Worm (Caenorhabditis elegans) whole organism, young adult: ENCODE measurements around the gene F30H5.5.

Source experiments
- F23B12.7 ChIP-seq: sonication (generic microtip); optimal IDR thresholded peaks from 2 replicates; lab custom pipeline; 2017; ENCODE audit warnings: missing genetic modification characterization, mild to moderate bottlenecking, missing compliant biosample characterization, antibody characterized with exemption, moderate library complexity; ENCODE audit not compliant: insufficient read depth
- F39B2.1 ChIP-seq: fragments of 200-800 bp; sonication (Bioruptor generic); IDR thresholded peaks from 2 replicates; pipeline ENCODE4 v1.3.6; 2022; ENCODE audit warnings: missing genetic modification reagents, missing genetic modification characterization, missing compliant biosample characterization
- F49E8.2 ChIP-seq: sonication (generic microtip); optimal IDR thresholded peaks from 3 replicates; lab custom pipeline; 2017; ENCODE audit warnings: missing genetic modification characterization, mild to moderate bottlenecking, missing compliant biosample characterization, antibody characterized with exemption, moderate library complexity; ENCODE audit not compliant: insufficient read depth
- F57A8.1 ChIP-seq: fragments of 200-800 bp; sonication (Bioruptor generic); optimal IDR thresholded peaks from 2 replicates; lab custom pipeline; 2018; ENCODE audit warnings: mild to moderate bottlenecking, missing genetic modification characterization, moderate library complexity, missing compliant biosample characterization
- F57C9.4 ChIP-seq: sonication (generic microtip); optimal IDR thresholded peaks from 2 replicates; lab custom pipeline; 2017; ENCODE audit warnings: mild to moderate bottlenecking, missing genetic modification characterization, missing compliant biosample characterization
- K11D2.4 ChIP-seq: fragments of 200-800 bp; sonication (Bioruptor generic); IDR thresholded peaks from 2 replicates; pipeline ENCODE4 v1.3.6; 2022; ENCODE audit warnings: missing genetic modification reagents, missing genetic modification characterization, missing compliant biosample characterization
- T26A5.8 ChIP-seq: sonication (generic microtip); optimal IDR thresholded peaks from 2 replicates; lab custom pipeline; 2016; ENCODE audit warnings: missing genetic modification characterization, missing compliant biosample characterization
- Y53G8AR.9 ChIP-seq: fragments of 200-800 bp; sonication (Bioruptor generic); conservative IDR thresholded peaks from 2 replicates; pipeline ENCODE4 v1.3.6; 2022; ENCODE audit warnings: missing genetic modification reagents, missing genetic modification characterization, missing compliant biosample characterization
- Y56A3A.18 ChIP-seq: fragments of 200-800 bp; sonication (Bioruptor generic); IDR thresholded peaks from 2 replicates; pipeline ENCODE4 v1.3.6; 2022; ENCODE audit warnings: missing genetic modification reagents, missing genetic modification characterization, missing compliant biosample characterization
- Y67H2A.10 ChIP-seq: fragments of 200-800 bp; sonication (Bioruptor generic); conservative IDR thresholded peaks from 2 replicates; pipeline ENCODE4 v1.3.6; 2022; ENCODE audit warnings: missing genetic modification reagents, missing genetic modification characterization, missing compliant biosample characterization
- Y95B8A.8 ChIP-seq: fragments of 200-800 bp; sonication (Bioruptor generic); IDR thresholded peaks from 2 replicates; pipeline ENCODE4 v1.3.6; 2022; ENCODE audit warnings: missing genetic modification reagents, missing genetic modification characterization, missing compliant biosample characterization
- ZK185.1 ChIP-seq: sonication (generic microtip); optimal IDR thresholded peaks from 2 replicates; lab custom pipeline; 2016; ENCODE audit warnings: mild to moderate bottlenecking, missing genetic modification characterization, missing compliant biosample characterization; ENCODE audit not compliant: poor library complexity, severe bottlenecking
- atf-7 ChIP-seq: sonication (generic microtip); optimal IDR thresholded peaks from 2 replicates; lab custom pipeline; 2017; ENCODE audit warnings: mild to moderate bottlenecking, missing genetic modification characterization, missing compliant biosample characterization
- attf-3 ChIP-seq: fragments of 200-800 bp; sonication (Bioruptor generic); conservative IDR thresholded peaks from 2 replicates; pipeline ENCODE4 v1.3.6; 2022; ENCODE audit warnings: missing genetic modification reagents, missing genetic modification characterization, missing compliant biosample characterization
- attf-6 ChIP-seq: fragments of 200-800 bp; sonication (Bioruptor generic); IDR thresholded peaks from 2 replicates; pipeline ENCODE4 v1.3.6; 2022; ENCODE audit warnings: missing genetic modification reagents, missing genetic modification characterization, missing compliant biosample characterization
- ccch-3 ChIP-seq: fragments of 200-800 bp; sonication (Bioruptor generic); optimal IDR thresholded peaks from 2 replicates; lab custom pipeline; 2018; ENCODE audit warnings: mild to moderate bottlenecking, missing genetic modification characterization, missing compliant biosample characterization
- cebp-1 ChIP-seq, 2 experiments: fragments of 200-800 bp in 1 of 2; sonication (Bioruptor generic) in 1 of 2; sonication (generic microtip) in 1 of 2; IDR thresholded peaks in 1 of 2; optimal IDR thresholded peaks in 1 of 2; 2 replicates each; pipeline versions ENCODE4 v1.3.6 to Lab custom; 2017 to 2022; ENCODE audit warnings: missing compliant biosample characterization in 2 of 2, missing genetic modification characterization in 2 of 2, mild to moderate bottlenecking in 1 of 2, missing genetic modification reagents in 1 of 2, moderate library complexity in 1 of 2
- cebp-2 ChIP-seq: fragments of 200-800 bp; sonication (Bioruptor generic); IDR thresholded peaks from 2 replicates; pipeline ENCODE4 v1.3.6; 2022; ENCODE audit warnings: missing genetic modification characterization, missing compliant biosample characterization
- ceh-58 ChIP-seq: fragments of 200-800 bp; sonication (Bioruptor generic); IDR thresholded peaks from 2 replicates; pipeline ENCODE4 v1.3.6; 2022; ENCODE audit warnings: missing genetic modification characterization, missing compliant biosample characterization
- chd-7 ChIP-seq: sonication (generic microtip); optimal IDR thresholded peaks from 2 replicates; lab custom pipeline; 2016; ENCODE audit warnings: mild to moderate bottlenecking, missing genetic modification characterization, moderate library complexity, missing compliant biosample characterization
- egrh-3 ChIP-seq: fragments of 200-800 bp; sonication (Bioruptor generic); IDR thresholded peaks from 2 replicates; pipeline ENCODE4 v1.3.6; 2022; ENCODE audit warnings: missing genetic modification reagents, missing genetic modification characterization, missing compliant biosample characterization
- ekl-4 ChIP-seq: fragments of 200-800 bp; sonication (Bioruptor generic); IDR thresholded peaks from 2 replicates; pipeline ENCODE4 v1.3.6; 2022; ENCODE audit warnings: missing genetic modification reagents, missing genetic modification characterization, missing compliant biosample characterization
- gei-17 ChIP-seq: fragments of 200-800 bp; sonication (Bioruptor generic); optimal IDR thresholded peaks from 2 replicates; lab custom pipeline; 2018; ENCODE audit warnings: mild to moderate bottlenecking, missing genetic modification characterization, missing compliant biosample characterization
- hlh-12 ChIP-seq: sonication (generic microtip); optimal IDR thresholded peaks from 2 replicates; lab custom pipeline; 2016; ENCODE audit warnings: missing genetic modification characterization, missing compliant biosample characterization
- hlh-26 ChIP-seq: fragments of 200-800 bp; sonication (Bioruptor generic); conservative IDR thresholded peaks from 2 replicates; pipeline ENCODE4 v1.3.6; 2022; ENCODE audit warnings: missing genetic modification reagents, missing genetic modification characterization, missing compliant biosample characterization
- hmg-20 ChIP-seq: fragments of 200-800 bp; sonication (Bioruptor generic); IDR thresholded peaks from 2 replicates; pipeline ENCODE4 v1.3.6; 2022; ENCODE audit warnings: missing genetic modification reagents, missing genetic modification characterization, missing compliant biosample characterization
- hsf-1 ChIP-seq: fragments of 200-800 bp; sonication (Bioruptor generic); IDR thresholded peaks from 2 replicates; pipeline ENCODE4 v1.3.6; 2022; ENCODE audit warnings: missing genetic modification reagents, missing genetic modification characterization, missing compliant biosample characterization
- lag-1 ChIP-seq: fragments of 200-800 bp; sonication (Bioruptor generic); IDR thresholded peaks from 2 replicates; pipeline ENCODE4 v1.3.6; 2022; ENCODE audit warnings: missing genetic modification reagents, missing genetic modification characterization, missing compliant biosample characterization
- lin-40 ChIP-seq: sonication (generic microtip); optimal IDR thresholded peaks from 2 replicates; lab custom pipeline; 2016; ENCODE audit warnings: missing genetic modification characterization, mild to moderate bottlenecking, missing compliant biosample characterization, missing genotype, missing genetic modification reagents
- lin-54 ChIP-seq: fragments of 200-800 bp; sonication (Bioruptor generic); optimal IDR thresholded peaks from 2 replicates; lab custom pipeline; 2018; ENCODE audit warnings: mild to moderate bottlenecking, missing genetic modification characterization, missing compliant biosample characterization
- lsy-27 ChIP-seq: sonication (generic microtip); optimal IDR thresholded peaks from 2 replicates; lab custom pipeline; 2017; ENCODE audit warnings: missing genetic modification characterization, mild to moderate bottlenecking, missing compliant biosample characterization, antibody characterized with exemption, missing genotype, borderline replicate concordance; ENCODE audit not compliant: insufficient read depth
- mel-28 ChIP-seq: sonication (generic microtip); optimal IDR thresholded peaks from 2 replicates; lab custom pipeline; 2016; ENCODE audit warnings: borderline replicate concordance, mild to moderate bottlenecking, missing genetic modification characterization, missing compliant biosample characterization
- nfya-1 ChIP-seq: sonication (generic microtip); optimal IDR thresholded peaks from 2 replicates; lab custom pipeline; 2017; ENCODE audit warnings: antibody characterized with exemption, missing compliant biosample characterization, missing genetic modification characterization, borderline replicate concordance; ENCODE audit not compliant: insufficient read depth
- nhr-179 ChIP-seq: sonication (generic microtip); optimal IDR thresholded peaks from 2 replicates; lab custom pipeline; 2016; ENCODE audit warnings: mild to moderate bottlenecking, missing genetic modification characterization, missing compliant biosample characterization
- pbrm-1 ChIP-seq: fragments of 200-800 bp; sonication (Bioruptor generic); IDR thresholded peaks from 2 replicates; pipeline ENCODE4 v1.3.6; 2022; ENCODE audit warnings: missing genetic modification reagents, missing genetic modification characterization, missing compliant biosample characterization
- pha-4 ChIP-seq: fragments of 150-350 bp; sonication (generic microtip); optimal IDR thresholded peaks from 2 replicates; lab custom pipeline; 2014; ENCODE audit warnings: missing biosample characterization, missing genetic modification reagents, missing genetic modification characterization
- sdz-38 ChIP-seq: sonication (generic microtip); optimal IDR thresholded peaks from 2 replicates; lab custom pipeline; 2016; ENCODE audit warnings: missing genotype, missing genetic modification characterization, missing compliant biosample characterization
- snpc-1.1 ChIP-seq: sonication (generic microtip); optimal IDR thresholded peaks from 2 replicates; lab custom pipeline; 2017; ENCODE audit warnings: missing genetic modification characterization, mild to moderate bottlenecking, missing compliant biosample characterization, antibody characterized with exemption, moderate library complexity, missing genotype, missing genetic modification reagents; ENCODE audit not compliant: insufficient read depth
- tbp1 ChIP-seq: fragments of 200-800 bp; sonication (Bioruptor generic); optimal IDR thresholded peaks from 2 replicates; lab custom pipeline; 2018; ENCODE audit warnings: mild to moderate bottlenecking, missing genetic modification characterization, missing compliant biosample characterization
- tbx-9 ChIP-seq: sonication (generic microtip); optimal IDR thresholded peaks from 2 replicates; lab custom pipeline; 2016; ENCODE audit warnings: borderline replicate concordance, missing genetic modification characterization, inconsistent platforms, missing compliant biosample characterization
- xnd-1 ChIP-seq: sonication (generic microtip); optimal IDR thresholded peaks from 2 replicates; lab custom pipeline; 2016; ENCODE audit warnings: missing genotype, missing genetic modification reagents, missing genetic modification characterization, missing compliant biosample characterization
- zim-3 ChIP-seq: sonication (generic microtip); optimal IDR thresholded peaks from 2 replicates; lab custom pipeline; 2017; ENCODE audit warnings: mild to moderate bottlenecking, missing genetic modification characterization, moderate library complexity, missing compliant biosample characterization
- ztf-18 ChIP-seq: sonication (generic microtip); optimal IDR thresholded peaks from 2 replicates; lab custom pipeline; 2016; ENCODE audit warnings: missing genotype, mild to moderate bottlenecking, missing genetic modification characterization, missing compliant biosample characterization
- ztf-22 ChIP-seq: fragments of 200-800 bp; sonication (Bioruptor generic); optimal IDR thresholded peaks from 2 replicates; lab custom pipeline; 2018; ENCODE audit warnings: mild to moderate bottlenecking, missing genetic modification characterization, moderate library complexity, missing compliant biosample characterization
- ztf-6 ChIP-seq: fragments of 200-800 bp; sonication (Bioruptor generic); IDR thresholded peaks from 2 replicates; pipeline ENCODE4 v1.3.6; 2022; ENCODE audit warnings: missing genetic modification reagents, missing genetic modification characterization, missing compliant biosample characterization

F30H5.5 gene

ce11 chrIII:502583-502982, 14.0 kb downstream of the F30H5.5 start (continued):
- TF ChIP-seq atf-7 (peak; percentile 76), T26A5.8 (tag; lab: Kevin White, UChicago) (peak; percentile 85), ccch-3 (GFP tag; lab: Kevin White, UChicago) (peak; percentile 36), attf-6 (GFP tag; lab: Robert Waterston, UW) (peak; percentile 68; the same call in 1 of the 2 replicates), pha-4 (no peak), cebp-2 (GFP tag; lab: Robert Waterston, UW) (peak; percentile 73; the same call in 1 of the 2 replicates), nhr-179 (peak; percentile 56), lin-54 (GFP tag; lab: Kevin White, UChicago) (peak; percentile 69), K11D2.4 (peak; percentile 79; the same call in 1 of the 2 replicates), nfya-1 (tag; lab: Kevin White, UChicago) (no peak), cebp-1 (GFP tag; IDR thresholded peaks at IDR 0.05; lab: Robert Waterston, UW) (peak; percentile 45; the same call in 1 of the 2 replicates), cebp-1 (tag; optimal IDR thresholded peaks at IDR 0.05; lab: Kevin White, UChicago) (peak; percentile 84), Y67H2A.10 (GFP tag; lab: Robert Waterston, UW) (no peak), tbx-9 (no peak), tbp1 (GFP tag; lab: Kevin White, UChicago) (peak; percentile 99), ceh-58 (0 out of 2 replicates have a peak, but pooled peaks have one; percentile 86), ztf-22 (peak; percentile 67), attf-3 (GFP tag; lab: Robert Waterston, UW) (peak; percentile 76), ZK185.1 (no peak), Y53G8AR.9 (GFP tag; lab: Robert Waterston, UW) (peak; percentile 82; the same call in 1 of the 2 replicates), lin-40 (tag; lab: Kevin White, UChicago) (peak; percentile 88), F39B2.1 (GFP tag; lab: Robert Waterston, UW) (no peak), F49E8.2 (tag; lab: Kevin White, UChicago) (peak; percentile 50), mel-28 (tag; lab: Kevin White, UChicago) (peak; percentile 79), F57C9.4 (tag; lab: Kevin White, UChicago) (peak; percentile 34), Y56A3A.18 (GFP tag; lab: Robert Waterston, UW) (peak; percentile 85; the same call in 1 of the 2 replicates), gei-17 (GFP tag; lab: Kevin White, UChicago) (peak; percentile 43), sdz-38 (tag; lab: Kevin White, UChicago) (no peak), hlh-12 (peak; percentile 82), ekl-4 (GFP tag; lab: Robert Waterston, UW) (peak; percentile 90), F23B12.7 (tag; lab: Kevin White, UChicago) (no peak), lsy-27 (peak; percentile 85), xnd-1 (tag; lab: Kevin White, UChicago) (no peak), hmg-20 (0 out of 2 replicates have a peak, but pooled peaks have one; percentile 29), snpc-1.1 (peak; percentile 62), egrh-3 (GFP tag; lab: Robert Waterston, UW) (peak; percentile 54; the same call in 1 of the 2 replicates), lag-1 (GFP tag; lab: Robert Waterston, UW) (0 out of 2 replicates have a peak, but pooled peaks have one; percentile 11), F57A8.1 (GFP tag; lab: Kevin White, UChicago) (peak; percentile 77), zim-3 (tag; lab: Kevin White, UChicago) (peak; percentile 93), ztf-18 (tag; lab: Kevin White, UChicago) (peak; percentile 80), ztf-6 (GFP tag; lab: Robert Waterston, UW) (peak; percentile 81; the same call in 1 of the 2 replicates), Y95B8A.8 (GFP tag; lab: Robert Waterston, UW) (peak; percentile 50; the same call in 1 of the 2 replicates), pbrm-1 (GFP tag; lab: Robert Waterston, UW) (peak; percentile 69), hlh-26 (no peak), chd-7 (tag; lab: Kevin White, UChicago) (peak; percentile 92), hsf-1 (GFP tag; lab: Robert Waterston, UW) (0 out of 2 replicates have a peak, but pooled peaks have one; percentile 45)
